In genomic region chr2L:3523956-3524355, dm6 we compare ENCODE assay signal across 2 fruit fly cellular contexts.
TF ChIP-seq lines count a peak whose summit lies in the region.

TSS of gene Sr-CIV (minus strand) at chr2L:3524056.

- TF ChIP-seq CTCF in whole organism, embryonic (GFP tag; optimal IDR thresholded peaks at IDR 0.05; lab: Kevin White, UChicago): no peak

TF ChIP-seq in whole organism, adult, 20 proteins besides CTCF, POLR2A, EP300 and RAD21:
- peak; percentile 4 for TF ChIP-seq kay (GFP tag; lab: Kevin White, UChicago; ENCODE audit: borderline replicate concordance)
- TF ChIP-seq CG12768 (GFP tag; optimal IDR thresholded peaks at IDR 0.05; lab: Kevin White, UChicago): no peak

TF ChIP-seq in whole organism, embryonic, 481 proteins besides CTCF, POLR2A, EP300 and RAD21:
- TF ChIP-seq HLH4C (GFP tag; IDR thresholded peaks at IDR 0.05; lab: Robert Waterston, UW; ENCODE audit: partially characterized antibody) (no peak), Ets65A (GFP tag; lab: Kevin White, UChicago) (peak; percentile 28)

Comparison
In these comparisons a context has a peak if more than half of its experiments do, and no peak if none do; other contexts are left out.
1. Of the 1 proteins assayed by ChIP-seq in both whole organism, embryonic and whole organism, adult: peak only in whole organism, embryonic: none; only in whole organism, adult: kay; in both: none; in neither: 0.